Fruit fly (Drosophila melanogaster) whole organism, prepupa: ENCODE results near the gene CG15145.

ENCODE experiments used
- CG10631 ChIP-seq: fragments of 200-800 bp; sonication (Bioruptor generic); optimal IDR thresholded peaks from 2 replicates; lab custom pipeline; 2016; ENCODE audit warnings: missing biosample characterization, missing genetic modification characterization
- CG10669 ChIP-seq: fragments of 200-800 bp; sonication (Bioruptor generic); optimal IDR thresholded peaks from 3 replicates; lab custom pipeline; 2018; ENCODE audit warnings: missing biosample characterization, mild to moderate bottlenecking, missing genetic modification characterization, moderate library complexity
- CG11902 ChIP-seq: fragments of 200-800 bp; sonication (Bioruptor generic); optimal IDR thresholded peaks from 3 replicates; lab custom pipeline; 2016; ENCODE audit warnings: missing biosample characterization, missing genetic modification characterization
- CG1621 ChIP-seq: fragments of 200-800 bp; sonication (Bioruptor generic); optimal IDR thresholded peaks from 3 replicates; lab custom pipeline; 2018; ENCODE audit warnings: missing biosample characterization, mild to moderate bottlenecking, missing genetic modification characterization
- CG3032 ChIP-seq: fragments of 200-800 bp; optimal IDR thresholded peaks from 2 replicates; lab custom pipeline; 2019; ENCODE audit warnings: missing biosample characterization, mild to moderate bottlenecking, missing genetic modification characterization, moderate library complexity
- CG31627 ChIP-seq: fragments of 200-800 bp; sonication (Bioruptor generic); optimal IDR thresholded peaks from 3 replicates; lab custom pipeline; 2016; ENCODE audit warnings: missing biosample characterization, missing genetic modification characterization
- CG32006 ChIP-seq: fragments of 200-800 bp; sonication (Bioruptor generic); optimal IDR thresholded peaks from 3 replicates; lab custom pipeline; 2017; ENCODE audit warnings: missing biosample characterization, mild to moderate bottlenecking, missing genetic modification characterization
- CG34406 ChIP-seq: fragments of 200-800 bp; sonication (Bioruptor generic); optimal IDR thresholded peaks from 3 replicates; lab custom pipeline; 2016; ENCODE audit warnings: missing biosample characterization, missing genetic modification characterization
- CG3919 ChIP-seq: fragments of 200-800 bp; sonication (Bioruptor generic); optimal IDR thresholded peaks from 3 replicates; lab custom pipeline; 2016; ENCODE audit warnings: missing biosample characterization, missing genetic modification characterization
- CG4318 ChIP-seq: fragments of 200-800 bp; sonication (Bioruptor generic); optimal IDR thresholded peaks from 3 replicates; lab custom pipeline; 2017; ENCODE audit warnings: missing biosample characterization, mild to moderate bottlenecking, missing genetic modification characterization
- CG6276 ChIP-seq: fragments of 200-800 bp; sonication (Bioruptor generic); optimal IDR thresholded peaks from 2 replicates; lab custom pipeline; 2017; ENCODE audit warnings: missing biosample characterization, mild to moderate bottlenecking, missing genetic modification characterization
- CG6792 ChIP-seq: fragments of 200-800 bp; sonication (Bioruptor generic); optimal IDR thresholded peaks from 3 replicates; lab custom pipeline; 2016; ENCODE audit warnings: missing biosample characterization, missing genetic modification characterization
- CG6854 ChIP-seq: fragments of 200-800 bp; sonication (Bioruptor generic); optimal IDR thresholded peaks from 2 replicates; lab custom pipeline; 2017; ENCODE audit warnings: missing biosample characterization, mild to moderate bottlenecking, missing genetic modification characterization
- CG8119 ChIP-seq: fragments of 200-800 bp; sonication (Bioruptor generic); IDR thresholded peaks from 3 replicates; pipeline ENCODE4 v1.3.6; 2022; ENCODE audit warnings: missing biosample characterization, missing genetic modification characterization
- CG8319 ChIP-seq: fragments of 200-800 bp; sonication (Bioruptor generic); optimal IDR thresholded peaks from 3 replicates; lab custom pipeline; 2016; ENCODE audit warnings: missing biosample characterization, missing genetic modification characterization
- CG8632 ChIP-seq: fragments of 200-800 bp; sonication (Bioruptor generic); optimal IDR thresholded peaks from 3 replicates; lab custom pipeline; 2016; ENCODE audit warnings: missing biosample characterization, missing genetic modification characterization
- Eip75B ChIP-seq: fragments of 200-800 bp; sonication (Bioruptor generic); optimal IDR thresholded peaks from 3 replicates; lab custom pipeline; 2016; ENCODE audit warnings: missing biosample characterization, missing genetic modification characterization
- Eip78C ChIP-seq: fragments of 200-800 bp; sonication (Bioruptor generic); peaks from one replicate; lab custom pipeline; 2016; ENCODE audit warnings: missing biosample characterization, missing genetic modification characterization
- Eip93F ChIP-seq: fragments of 200-800 bp; sonication (Bioruptor generic); optimal IDR thresholded peaks from 2 replicates; lab custom pipeline; 2016; ENCODE audit warnings: missing biosample characterization, mild to moderate bottlenecking, missing genetic modification characterization
- Hr38 ChIP-seq: sonication (Bioruptor generic); optimal IDR thresholded peaks from 2 replicates; lab custom pipeline; 2016; ENCODE audit warnings: missing biosample characterization, missing genetic modification characterization
- Hr39 ChIP-seq: fragments of 200-800 bp; sonication (Bioruptor generic); optimal IDR thresholded peaks from 2 replicates; lab custom pipeline; 2016; ENCODE audit warnings: missing biosample characterization, missing genetic modification characterization
- Hr4 ChIP-seq: fragments of 200-800 bp; sonication (Bioruptor generic); optimal IDR thresholded peaks from 3 replicates; lab custom pipeline; 2016; ENCODE audit warnings: missing biosample characterization, missing genetic modification characterization
- Met ChIP-seq: fragments of 200-800 bp; sonication (Bioruptor generic); optimal IDR thresholded peaks from 3 replicates; lab custom pipeline; 2016; ENCODE audit warnings: missing biosample characterization, missing genetic modification characterization
- OdsH ChIP-seq: fragments of 200-800 bp; sonication (Bioruptor generic); optimal IDR thresholded peaks from 3 replicates; lab custom pipeline; 2016; ENCODE audit warnings: missing biosample characterization, missing genetic modification characterization
- Smox ChIP-seq: fragments of 200-800 bp; sonication (Bioruptor generic); optimal IDR thresholded peaks from 3 replicates; lab custom pipeline; 2016; ENCODE audit warnings: missing biosample characterization, missing genetic modification characterization
- Sox102F ChIP-seq: fragments of 200-800 bp; sonication (Bioruptor generic); optimal IDR thresholded peaks from 2 replicates; lab custom pipeline; 2016; ENCODE audit warnings: missing biosample characterization, mild to moderate bottlenecking, missing genetic modification characterization
- Sox14 ChIP-seq: fragments of 200-800 bp; sonication (Bioruptor generic); optimal IDR thresholded peaks from 3 replicates; lab custom pipeline; 2016; ENCODE audit warnings: missing biosample characterization, missing genetic modification characterization
- Sox15 ChIP-seq: fragments of 200-800 bp; sonication (Bioruptor generic); optimal IDR thresholded peaks from 3 replicates; lab custom pipeline; 2016; ENCODE audit warnings: missing biosample characterization, missing genetic modification characterization
- achi ChIP-seq: fragments of 200-800 bp; sonication (Bioruptor generic); optimal IDR thresholded peaks from 3 replicates; lab custom pipeline; 2016; ENCODE audit warnings: missing biosample characterization, missing genetic modification characterization
- acj6 ChIP-seq: fragments of 200-800 bp; sonication (Bioruptor generic); optimal IDR thresholded peaks from 3 replicates; lab custom pipeline; 2016; ENCODE audit warnings: missing biosample characterization, missing genetic modification characterization
- dac ChIP-seq: fragments of 200-800 bp; sonication (Bioruptor generic); optimal IDR thresholded peaks from 2 replicates; lab custom pipeline; 2017; ENCODE audit warnings: missing biosample characterization, mild to moderate bottlenecking, missing genetic modification characterization
- esn ChIP-seq: fragments of 200-800 bp; sonication (Bioruptor generic); optimal IDR thresholded peaks from 2 replicates; lab custom pipeline; 2016; ENCODE audit warnings: missing biosample characterization, mild to moderate bottlenecking, missing genetic modification characterization, moderate library complexity
- fd85E ChIP-seq: fragments of 200-800 bp; sonication (Bioruptor generic); optimal IDR thresholded peaks from 3 replicates; lab custom pipeline; 2016; ENCODE audit warnings: missing biosample characterization, missing genetic modification characterization
- fkh ChIP-seq: fragments of 200-800 bp; sonication (Bioruptor generic); optimal IDR thresholded peaks from 3 replicates; lab custom pipeline; 2017; ENCODE audit warnings: missing biosample characterization, mild to moderate bottlenecking, missing genetic modification characterization, moderate library complexity
- lz ChIP-seq: fragments of 200-800 bp; sonication (Bioruptor generic); optimal IDR thresholded peaks from 3 replicates; lab custom pipeline; 2016; ENCODE audit warnings: missing biosample characterization, missing genetic modification characterization
- net ChIP-seq: fragments of 200-800 bp; sonication (Bioruptor generic); optimal IDR thresholded peaks from 3 replicates; lab custom pipeline; 2016; ENCODE audit warnings: missing biosample characterization, missing genetic modification characterization
- pdm3 ChIP-seq: fragments of 200-800 bp; sonication (Bioruptor generic); optimal IDR thresholded peaks from 3 replicates; lab custom pipeline; 2016; ENCODE audit warnings: missing biosample characterization, missing genetic modification characterization
- salr ChIP-seq, 2 experiments: fragments of 200-800 bp; sonication (Bioruptor generic); optimal IDR thresholded peaks; 3 replicates each; lab custom pipeline; 2016 to 2018; ENCODE audit warnings: missing biosample characterization in 2 of 2, missing genetic modification characterization in 2 of 2, mild to moderate bottlenecking in 1 of 2
- spab ChIP-seq: fragments of 200-800 bp; sonication (Bioruptor generic); optimal IDR thresholded peaks from 2 replicates; lab custom pipeline; 2017; ENCODE audit warnings: missing biosample characterization, mild to moderate bottlenecking, missing genetic modification characterization, missing genetic modification reagents
- ss ChIP-seq, 2 experiments: fragments of 200-800 bp; sonication (Bioruptor generic); optimal IDR thresholded peaks; 2 replicates in 1 of 2; 3 replicates in 1 of 2; lab custom pipeline; 2017 to 2018; ENCODE audit warnings: mild to moderate bottlenecking in 2 of 2, missing biosample characterization in 2 of 2, missing genetic modification characterization in 2 of 2, moderate library complexity in 1 of 2
- svp ChIP-seq: fragments of 200-800 bp; sonication (Bioruptor generic); peaks from one replicate; lab custom pipeline; 2016; ENCODE audit warnings: missing biosample characterization, missing genetic modification characterization
- topi ChIP-seq: fragments of 200-800 bp; sonication (Bioruptor generic); optimal IDR thresholded peaks from 3 replicates; lab custom pipeline; 2016; ENCODE audit warnings: missing biosample characterization, missing genetic modification characterization

Gene CG15145

DNA sequence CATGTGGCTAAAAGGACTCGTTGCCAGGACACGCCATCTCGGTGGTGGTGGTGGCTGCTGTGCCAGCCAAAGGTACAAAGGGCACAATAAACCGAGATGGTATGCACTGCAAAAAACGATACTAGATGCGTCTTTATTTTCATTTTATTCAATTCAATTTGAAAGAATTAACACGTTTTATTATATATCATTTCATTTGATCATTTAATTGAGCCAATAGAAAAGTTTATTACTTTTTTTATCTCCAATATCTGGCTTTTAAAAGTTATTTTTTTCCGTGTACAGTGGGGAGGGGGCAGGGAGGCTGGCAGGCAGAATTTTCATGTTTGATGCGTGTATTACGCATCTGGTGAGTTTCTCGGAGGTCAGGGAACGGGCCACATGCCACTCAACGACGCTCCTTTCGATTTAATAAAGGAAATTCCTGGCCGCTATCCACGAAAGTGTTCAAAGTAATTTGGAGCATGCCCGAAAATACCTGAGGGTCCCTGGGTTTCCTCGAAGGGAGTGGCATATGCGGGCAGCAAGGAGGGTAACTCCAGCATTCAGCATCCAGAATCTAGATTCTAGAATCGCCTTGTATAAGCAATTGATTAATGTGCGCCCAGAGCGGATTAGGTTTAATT is 17.8 kb downstream of the CG15145 start (continued):
- TF ChIP-seq acj6 (peak; percentile 46), CG4318 (no peak), CG8119 (GFP tag; lab: Robert Waterston, UW) (no peak), Sox15 (GFP tag; lab: Kevin White, UChicago) (peak; percentile 3), Eip78C (GFP tag; lab: Kevin White, UChicago) (no peak), CG6854 (no peak), lz (GFP tag; lab: Kevin White, UChicago) (peak; percentile 58), CG32006 (GFP tag; lab: Kevin White, UChicago) (peak; percentile 9), dac (GFP tag; lab: Kevin White, UChicago) (no peak)

DNA sequence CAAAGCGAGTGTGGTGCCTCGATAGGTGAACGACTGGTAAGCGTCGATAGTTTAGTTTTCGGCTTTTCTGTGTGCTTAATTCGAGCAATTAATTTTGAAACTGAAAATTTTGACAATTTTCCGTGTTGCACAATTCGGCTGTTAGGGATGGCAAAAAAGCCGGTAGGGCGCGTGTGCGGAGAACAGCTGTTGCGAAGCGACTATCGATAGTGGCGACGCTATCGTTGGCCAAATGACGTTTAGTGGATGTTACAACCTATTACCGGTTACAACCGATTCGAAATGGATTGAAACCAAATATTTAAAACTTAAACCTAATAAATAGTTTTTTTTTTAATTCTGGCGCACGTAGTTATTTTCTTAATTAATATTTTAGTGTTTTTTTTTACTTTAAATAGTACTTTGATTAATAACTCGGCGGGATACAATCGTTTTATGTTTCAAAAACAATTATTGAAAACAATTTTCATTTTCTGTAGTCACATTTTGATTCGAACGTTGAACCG is 31.0 kb downstream of the CG15145 start, which contains the start of the genes mEFTs and Dhc36C:
Gene mEFTs, minus strand, starts transcription at position 161 of the 506 bp plus-strand sequence.
Gene Dhc36C, plus strand, starts transcription at position 456 of the 506 bp plus-strand sequence.
- TF ChIP-seq achi (peak; percentile 96), Sox102F (no peak)

- no peak for TF ChIP-seq CG34406 (GFP tag; lab: Kevin White, UChicago)
- no peak for TF ChIP-seq CG1621 (tag; lab: Kevin White, UChicago)
- TF ChIP-seq CG8119 (GFP tag; lab: Robert Waterston, UW), result no peak
- no peak for TF ChIP-seq dac (GFP tag; lab: Kevin White, UChicago)
- no peak for TF ChIP-seq Hr38 (GFP tag; lab: Kevin White, UChicago)
- TF ChIP-seq spab (GFP tag; lab: Kevin White, UChicago), result no peak
- TF ChIP-seq CG6792, result no peak
- TF ChIP-seq CG3032 (tag; lab: Kevin White, UChicago), result no peak
- TF ChIP-seq topi (GFP tag; lab: Kevin White, UChicago), result no peak
- TF ChIP-seq fkh (GFP tag; lab: Kevin White, UChicago), result no peak
- TF ChIP-seq CG10669 (GFP tag; lab: Kevin White, UChicago), result no peak
- no peak for TF ChIP-seq svp (GFP tag; lab: Kevin White, UChicago)
- TF ChIP-seq salr (GFP tag; optimal IDR thresholded peaks at IDR 0.05; lab: Kevin White, UChicago), result no peak
- no peak for TF ChIP-seq pdm3 (GFP tag; lab: Kevin White, UChicago)
- no peak for TF ChIP-seq OdsH (GFP tag; lab: Kevin White, UChicago)
- no peak for TF ChIP-seq Smox (GFP tag; lab: Kevin White, UChicago)
- no peak for TF ChIP-seq ss (GFP tag; optimal IDR thresholded peaks at IDR 0.05; lab: Kevin White, UChicago)
Measured at dm6 chr2L:17498721-17499120, 33.3 kb downstream of the CG15145 start, which contains the start of gene CG15142. Gene CG15142 (minus strand): TSS chr2L:17498821.

- TF ChIP-seq OdsH (GFP tag; lab: Kevin White, UChicago) (no peak), Eip75B (no peak), Hr4 (GFP tag; lab: Kevin White, UChicago) (no peak), ss (GFP tag; optimal IDR thresholded peaks at IDR 0.05; lab: Kevin White, UChicago) (no peak), Met (peak; percentile 25), CG6276 (GFP tag; lab: Kevin White, UChicago) (no peak), salr (GFP tag; optimal IDR thresholded peaks at IDR 0.05; lab: Kevin White, UChicago) (no peak), CG8632 (GFP tag; lab: Kevin White, UChicago) (no peak), Sox14 (GFP tag; lab: Kevin White, UChicago) (peak; percentile 7), CG3919 (GFP tag; lab: Kevin White, UChicago) (no peak), CG34406 (GFP tag; lab: Kevin White, UChicago) (no peak), CG6854 (no peak), spab (GFP tag; lab: Kevin White, UChicago) (no peak), Sox15 (GFP tag; lab: Kevin White, UChicago) (no peak), net (GFP tag; lab: Kevin White, UChicago) (peak; percentile 9), Eip93F (GFP tag; lab: Kevin White, UChicago) (no peak), Eip78C (GFP tag; lab: Kevin White, UChicago) (peak; percentile 20), CG8319 (no peak), CG8119 (GFP tag; lab: Robert Waterston, UW) (no peak), CG10631 (no peak), CG11902 (GFP tag; lab: Kevin White, UChicago) (no peak), CG32006 (GFP tag; lab: Kevin White, UChicago) (peak; percentile 41), fd85E (GFP tag; lab: Kevin White, UChicago) (no peak), CG31627 (GFP tag; lab: Kevin White, UChicago) (peak; percentile 9), svp (GFP tag; lab: Kevin White, UChicago) (no peak), lz (GFP tag; lab: Kevin White, UChicago) (no peak), Hr39 (GFP tag; lab: Kevin White, UChicago) (peak; percentile 26), esn (GFP tag; lab: Kevin White, UChicago) (no peak)
Measured at dm6 chr2L:17497108-17497507, 34.9 kb downstream of the CG15145 start, which contains the start of gene qua. Gene qua (minus strand): TSS chr2L:17497208.
